Fruit fly (Drosophila melanogaster) whole organism, prepupa: Measurements from ENCODE around the gene CG31244.

Source experiments
- Blimp-1 ChIP-seq: fragments of 200-800 bp; sonication (Bioruptor generic); optimal IDR thresholded peaks from 3 replicates; lab custom pipeline; 2017; ENCODE audit warnings: missing biosample characterization, missing genetic modification characterization, mild to moderate bottlenecking, moderate library complexity, missing genetic modification reagents
- CG10631 ChIP-seq: fragments of 200-800 bp; sonication (Bioruptor generic); optimal IDR thresholded peaks from 2 replicates; lab custom pipeline; 2016; ENCODE audit warnings: missing biosample characterization, missing genetic modification characterization
- CG11294 ChIP-seq: fragments of 200-800 bp; sonication (Bioruptor generic); IDR thresholded peaks from 2 replicates; pipeline ENCODE4 v1.3.6; 2022; ENCODE audit warnings: missing biosample characterization, missing genetic modification characterization
- CG11762 ChIP-seq: fragments of 200-800 bp; sonication (Bioruptor generic); optimal IDR thresholded peaks from 3 replicates; lab custom pipeline; 2016; ENCODE audit warnings: missing biosample characterization, missing genetic modification characterization; ENCODE audit not compliant: insufficient read depth
- CG11902 ChIP-seq: fragments of 200-800 bp; sonication (Bioruptor generic); optimal IDR thresholded peaks from 3 replicates; lab custom pipeline; 2016; ENCODE audit warnings: missing biosample characterization, missing genetic modification characterization
- CG1621 ChIP-seq: fragments of 200-800 bp; sonication (Bioruptor generic); optimal IDR thresholded peaks from 3 replicates; lab custom pipeline; 2018; ENCODE audit warnings: missing biosample characterization, mild to moderate bottlenecking, missing genetic modification characterization
- CG16779 ChIP-seq: fragments of 200-800 bp; sonication (Bioruptor generic); optimal IDR thresholded peaks from 3 replicates; lab custom pipeline; 2017; ENCODE audit warnings: missing biosample characterization, mild to moderate bottlenecking, missing genetic modification characterization
- CG3032 ChIP-seq: fragments of 200-800 bp; optimal IDR thresholded peaks from 2 replicates; lab custom pipeline; 2019; ENCODE audit warnings: missing biosample characterization, mild to moderate bottlenecking, missing genetic modification characterization, moderate library complexity
- CG31627 ChIP-seq: fragments of 200-800 bp; sonication (Bioruptor generic); optimal IDR thresholded peaks from 3 replicates; lab custom pipeline; 2016; ENCODE audit warnings: missing biosample characterization, missing genetic modification characterization
- CG34406 ChIP-seq: fragments of 200-800 bp; sonication (Bioruptor generic); optimal IDR thresholded peaks from 3 replicates; lab custom pipeline; 2016; ENCODE audit warnings: missing biosample characterization, missing genetic modification characterization
- CG3919 ChIP-seq: fragments of 200-800 bp; sonication (Bioruptor generic); optimal IDR thresholded peaks from 3 replicates; lab custom pipeline; 2016; ENCODE audit warnings: missing biosample characterization, missing genetic modification characterization
- CG4318 ChIP-seq: fragments of 200-800 bp; sonication (Bioruptor generic); optimal IDR thresholded peaks from 3 replicates; lab custom pipeline; 2017; ENCODE audit warnings: missing biosample characterization, mild to moderate bottlenecking, missing genetic modification characterization
- CG6163 ChIP-seq: fragments of 200-800 bp; sonication (Bioruptor generic); IDR thresholded peaks from 3 replicates; pipeline ENCODE4 v1.3.6; 2022; ENCODE audit warnings: missing biosample characterization, missing genetic modification characterization
- CG6808 ChIP-seq: fragments of 200-800 bp; sonication (Bioruptor generic); optimal IDR thresholded peaks from 3 replicates; lab custom pipeline; 2017; ENCODE audit warnings: missing biosample characterization, missing genetic modification characterization, mild to moderate bottlenecking, moderate library complexity, missing genetic modification reagents
- CG6854 ChIP-seq: fragments of 200-800 bp; sonication (Bioruptor generic); optimal IDR thresholded peaks from 2 replicates; lab custom pipeline; 2017; ENCODE audit warnings: missing biosample characterization, mild to moderate bottlenecking, missing genetic modification characterization
- CG7368 ChIP-seq: fragments of 200-800 bp; sonication (Bioruptor generic); optimal IDR thresholded peaks from 3 replicates; lab custom pipeline; 2016; ENCODE audit warnings: missing biosample characterization, missing genetic modification characterization
- CG8632 ChIP-seq: fragments of 200-800 bp; sonication (Bioruptor generic); optimal IDR thresholded peaks from 3 replicates; lab custom pipeline; 2016; ENCODE audit warnings: missing biosample characterization, missing genetic modification characterization
- CG9139 ChIP-seq: fragments of 200-800 bp; sonication (Bioruptor generic); optimal IDR thresholded peaks from 3 replicates; lab custom pipeline; 2017; ENCODE audit warnings: missing biosample characterization, mild to moderate bottlenecking, missing genetic modification characterization
- Eip78C ChIP-seq: fragments of 200-800 bp; sonication (Bioruptor generic); peaks from one replicate; lab custom pipeline; 2016; ENCODE audit warnings: missing biosample characterization, missing genetic modification characterization
- Ets21C ChIP-seq: fragments of 200-800 bp; sonication (Bioruptor generic); optimal IDR thresholded peaks from 3 replicates; lab custom pipeline; 2016; ENCODE audit warnings: missing biosample characterization, missing genetic modification characterization
- Ets96B ChIP-seq: fragments of 200-800 bp; optimal IDR thresholded peaks from 2 replicates; lab custom pipeline; 2019; ENCODE audit warnings: missing biosample characterization, mild to moderate bottlenecking, missing genetic modification characterization, moderate library complexity
- Met ChIP-seq: fragments of 200-800 bp; sonication (Bioruptor generic); optimal IDR thresholded peaks from 3 replicates; lab custom pipeline; 2016; ENCODE audit warnings: missing biosample characterization, missing genetic modification characterization
- OdsH ChIP-seq: fragments of 200-800 bp; sonication (Bioruptor generic); optimal IDR thresholded peaks from 3 replicates; lab custom pipeline; 2016; ENCODE audit warnings: missing biosample characterization, missing genetic modification characterization
- Smox ChIP-seq: fragments of 200-800 bp; sonication (Bioruptor generic); optimal IDR thresholded peaks from 3 replicates; lab custom pipeline; 2016; ENCODE audit warnings: missing biosample characterization, missing genetic modification characterization
- Sox102F ChIP-seq: fragments of 200-800 bp; sonication (Bioruptor generic); optimal IDR thresholded peaks from 2 replicates; lab custom pipeline; 2016; ENCODE audit warnings: missing biosample characterization, mild to moderate bottlenecking, missing genetic modification characterization
- Sox14 ChIP-seq: fragments of 200-800 bp; sonication (Bioruptor generic); optimal IDR thresholded peaks from 3 replicates; lab custom pipeline; 2016; ENCODE audit warnings: missing biosample characterization, missing genetic modification characterization
- Sox15 ChIP-seq: fragments of 200-800 bp; sonication (Bioruptor generic); optimal IDR thresholded peaks from 3 replicates; lab custom pipeline; 2016; ENCODE audit warnings: missing biosample characterization, missing genetic modification characterization
- achi ChIP-seq: fragments of 200-800 bp; sonication (Bioruptor generic); optimal IDR thresholded peaks from 3 replicates; lab custom pipeline; 2016; ENCODE audit warnings: missing biosample characterization, missing genetic modification characterization
- acj6 ChIP-seq: fragments of 200-800 bp; sonication (Bioruptor generic); optimal IDR thresholded peaks from 3 replicates; lab custom pipeline; 2016; ENCODE audit warnings: missing biosample characterization, missing genetic modification characterization
- dac ChIP-seq: fragments of 200-800 bp; sonication (Bioruptor generic); optimal IDR thresholded peaks from 2 replicates; lab custom pipeline; 2017; ENCODE audit warnings: missing biosample characterization, mild to moderate bottlenecking, missing genetic modification characterization
- eg ChIP-seq: fragments of 200-800 bp; sonication (Bioruptor generic); IDR thresholded peaks from 3 replicates; pipeline ENCODE4 v1.3.6; 2022; ENCODE audit warnings: missing biosample characterization, missing genetic modification characterization
- esn ChIP-seq: fragments of 200-800 bp; sonication (Bioruptor generic); optimal IDR thresholded peaks from 2 replicates; lab custom pipeline; 2016; ENCODE audit warnings: missing biosample characterization, mild to moderate bottlenecking, missing genetic modification characterization, moderate library complexity
- fd59A ChIP-seq: fragments of 200-800 bp; sonication (Bioruptor generic); optimal IDR thresholded peaks from 2 replicates; lab custom pipeline; 2017; ENCODE audit warnings: missing biosample characterization, mild to moderate bottlenecking, missing genetic modification characterization, missing genetic modification reagents
- fd85E ChIP-seq: fragments of 200-800 bp; sonication (Bioruptor generic); optimal IDR thresholded peaks from 3 replicates; lab custom pipeline; 2016; ENCODE audit warnings: missing biosample characterization, missing genetic modification characterization
- fkh ChIP-seq: fragments of 200-800 bp; sonication (Bioruptor generic); optimal IDR thresholded peaks from 3 replicates; lab custom pipeline; 2017; ENCODE audit warnings: missing biosample characterization, mild to moderate bottlenecking, missing genetic modification characterization, moderate library complexity
- lz ChIP-seq: fragments of 200-800 bp; sonication (Bioruptor generic); optimal IDR thresholded peaks from 3 replicates; lab custom pipeline; 2016; ENCODE audit warnings: missing biosample characterization, missing genetic modification characterization
- pdm3 ChIP-seq: fragments of 200-800 bp; sonication (Bioruptor generic); optimal IDR thresholded peaks from 3 replicates; lab custom pipeline; 2016; ENCODE audit warnings: missing biosample characterization, missing genetic modification characterization
- salr ChIP-seq, 2 experiments: fragments of 200-800 bp; sonication (Bioruptor generic); optimal IDR thresholded peaks; 3 replicates each; lab custom pipeline; 2016 to 2018; ENCODE audit warnings: missing biosample characterization in 2 of 2, missing genetic modification characterization in 2 of 2, mild to moderate bottlenecking in 1 of 2
- ss ChIP-seq, 2 experiments: fragments of 200-800 bp; sonication (Bioruptor generic); optimal IDR thresholded peaks; 2 replicates in 1 of 2; 3 replicates in 1 of 2; lab custom pipeline; 2017 to 2018; ENCODE audit warnings: mild to moderate bottlenecking in 2 of 2, missing biosample characterization in 2 of 2, missing genetic modification characterization in 2 of 2, moderate library complexity in 1 of 2
- svp ChIP-seq: fragments of 200-800 bp; sonication (Bioruptor generic); peaks from one replicate; lab custom pipeline; 2016; ENCODE audit warnings: missing biosample characterization, missing genetic modification characterization

CG31244 gene

dm6 chr3R:19350375-19350943 is 47.9 kb downstream of the CG31244 start:
- TF ChIP-seq Ets96B (tag; lab: Kevin White, UChicago) = no peak
- no peak for TF ChIP-seq Ets21C
- no peak for TF ChIP-seq CG4318 (GFP tag; lab: Kevin White, UChicago)
- TF ChIP-seq pdm3 (GFP tag; lab: Kevin White, UChicago) = no peak
- no peak for TF ChIP-seq salr (GFP tag; optimal IDR thresholded peaks at IDR 0.05; lab: Kevin White, UChicago)
- TF ChIP-seq CG3919 (GFP tag; lab: Kevin White, UChicago) = no peak
- TF ChIP-seq esn (GFP tag; lab: Kevin White, UChicago) = no peak
- no peak for TF ChIP-seq fd85E (GFP tag; lab: Kevin White, UChicago)
- TF ChIP-seq CG16779 = no peak
- no peak for TF ChIP-seq CG9139 (GFP tag; lab: Kevin White, UChicago)
- TF ChIP-seq lz (GFP tag; lab: Kevin White, UChicago) = no peak
- no peak for TF ChIP-seq CG6163 (GFP tag; lab: Robert Waterston, UW)
- no peak for TF ChIP-seq CG8632 (GFP tag; lab: Kevin White, UChicago)
- TF ChIP-seq Sox102F (GFP tag; lab: Kevin White, UChicago) = no peak
- no peak for TF ChIP-seq ss (GFP tag; optimal IDR thresholded peaks at IDR 0.05; lab: Kevin White, UChicago)
- TF ChIP-seq CG7368 (GFP tag; lab: Kevin White, UChicago) = no peak
- TF ChIP-seq fd59A (GFP tag; lab: Kevin White, UChicago) = no peak
- no peak for TF ChIP-seq Sox14 (GFP tag; lab: Kevin White, UChicago)
- TF ChIP-seq CG10631 (GFP tag; lab: Kevin White, UChicago) = no peak
- TF ChIP-seq Blimp-1 (GFP tag; lab: Kevin White, UChicago) = no peak

dm6 chr3R:19347678-19348077 is 50.7 kb downstream of the CG31244 start:
- TF ChIP-seq Smox = no peak
- TF ChIP-seq Sox102F (GFP tag; lab: Kevin White, UChicago) = peak; percentile 10
- no peak for TF ChIP-seq achi (GFP tag; lab: Kevin White, UChicago)
- peak; percentile 17 for TF ChIP-seq CG10631 (GFP tag; lab: Kevin White, UChicago)
- TF ChIP-seq Met (GFP tag; lab: Kevin White, UChicago) = peak; percentile 39
- no peak for TF ChIP-seq dac (GFP tag; lab: Kevin White, UChicago)
- TF ChIP-seq CG6808 = no peak
- no peak for TF ChIP-seq CG11294 (GFP tag; lab: Robert Waterston, UW)
- no peak for TF ChIP-seq CG1621
- TF ChIP-seq Sox15 (GFP tag; lab: Kevin White, UChicago) = no peak
- TF ChIP-seq acj6 (GFP tag; lab: Kevin White, UChicago) = peak; percentile 33
- TF ChIP-seq CG11902 (GFP tag; lab: Kevin White, UChicago) = no peak
- no peak for TF ChIP-seq salr (GFP tag; optimal IDR thresholded peaks at IDR 0.05; lab: Kevin White, UChicago)
- TF ChIP-seq CG7368 (GFP tag; lab: Kevin White, UChicago) = no peak
- no peak for TF ChIP-seq CG3032 (tag; lab: Kevin White, UChicago)
- TF ChIP-seq Ets21C = no peak
- no peak for TF ChIP-seq OdsH (GFP tag; lab: Kevin White, UChicago)
- no peak for TF ChIP-seq CG31627
- TF ChIP-seq Eip78C (GFP tag; lab: Kevin White, UChicago) = peak; percentile 52
- peak; percentile 67 for TF ChIP-seq svp (GFP tag; lab: Kevin White, UChicago)
- TF ChIP-seq CG8632 (GFP tag; lab: Kevin White, UChicago) = no peak
- peak; percentile 37 for TF ChIP-seq esn (GFP tag; lab: Kevin White, UChicago)
- no peak for TF ChIP-seq CG11762
- TF ChIP-seq fkh = no peak
- no peak for TF ChIP-seq eg (GFP tag; lab: Robert Waterston, UW)
- TF ChIP-seq CG6854 (GFP tag; lab: Kevin White, UChicago) = no peak
- peak; percentile 6 for TF ChIP-seq CG34406 (GFP tag; lab: Kevin White, UChicago)
- TF ChIP-seq Sox14 (GFP tag; lab: Kevin White, UChicago) = no peak
